In the genomic region with DNA sequence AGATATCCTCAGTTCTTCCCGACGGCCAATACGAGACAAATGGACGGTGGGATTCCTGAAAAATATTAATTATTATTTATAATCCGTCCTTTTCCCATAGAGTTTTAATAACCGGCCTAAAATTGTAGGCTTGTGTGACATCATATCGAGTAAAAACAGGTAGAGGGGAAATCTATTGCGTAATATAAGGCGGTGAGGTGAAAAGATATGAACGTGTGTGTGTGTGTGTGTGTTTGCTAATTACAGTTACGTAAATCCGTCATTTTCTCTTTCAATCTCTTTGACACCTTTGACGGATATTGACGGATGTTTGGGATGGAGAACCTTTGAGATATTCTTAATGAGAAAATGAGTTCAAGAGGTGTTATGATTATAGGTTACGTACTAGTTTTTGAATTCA, we compare ENCODE assay signal across 6 worm cellular contexts.
TF ChIP-seq lines count a peak whose summit lies in the region.

No protein-coding gene starts in this region.

TF ChIP-seq in whole organism, L1 larva, 84 proteins besides CTCF, POLR2A, EP300 and RAD21:
- TF ChIP-seq elt-2 (tag; optimal IDR thresholded peaks at IDR 0.05; lab: Kevin White, UChicago) (no peak), irx-1 (tag; optimal IDR thresholded peaks at IDR 0.05; lab: Kevin White, UChicago) (no peak), nhr-47 (tag; optimal IDR thresholded peaks at IDR 0.05; lab: Kevin White, UChicago) (no peak), blmp-1 (tag; optimal IDR thresholded peaks at IDR 0.05; lab: Kevin White, UChicago) (peak; percentile 39), egl-27 (tag; optimal IDR thresholded peaks at IDR 0.05; lab: Kevin White, UChicago) (no peak), C16A3.4 (tag; optimal IDR thresholded peaks at IDR 0.05; lab: Kevin White, UChicago) (no peak)

TF ChIP-seq in whole organism, early embryonic, 17 proteins besides CTCF, POLR2A, EP300 and RAD21:
- TF ChIP-seq hmg-4 (GFP tag; optimal IDR thresholded peaks at IDR 0.05; lab: Kevin White, UChicago) (no peak), ceh-13 (GFP tag; optimal IDR thresholded peaks at IDR 0.05; lab: Kevin White, UChicago) (no peak), hnd-1 (tag; optimal IDR thresholded peaks at IDR 0.05; lab: Kevin White, UChicago) (no peak), scrt-1 (GFP tag; IDR thresholded peaks at IDR 0.05; lab: Robert Waterston, UW) (no peak), flt-1 (GFP tag; IDR thresholded peaks at IDR 0.05; lab: Robert Waterston, UW) (no peak), tbx-11 (GFP tag; IDR thresholded peaks at IDR 0.05; lab: Robert Waterston, UW) (no peak), ceh-36 (tag; optimal IDR thresholded peaks at IDR 0.05; lab: Kevin White, UChicago) (peak; percentile 58), pes-1 (GFP tag; IDR thresholded peaks at IDR 0.05; lab: Robert Waterston, UW) (0 out of 2 replicates have a peak, but pooled peaks have one; percentile 15), B0310.2 (tag; optimal IDR thresholded peaks at IDR 0.05; lab: Kevin White, UChicago) (no peak), aly-1 (tag; optimal IDR thresholded peaks at IDR 0.05; lab: Kevin White, UChicago) (no peak), sea-1 (GFP tag; conservative IDR thresholded peaks at IDR 0.05; lab: Robert Waterston, UW) (no peak)

TF ChIP-seq in whole organism, late embryonic, 69 proteins besides CTCF, POLR2A, EP300 and RAD21:
- TF ChIP-seq ceh-31 (tag; optimal IDR thresholded peaks at IDR 0.05; lab: Kevin White, UChicago) (no peak), unc-55 (GFP tag; optimal IDR thresholded peaks at IDR 0.05; lab: Kevin White, UChicago) (peak; percentile 54), ceh-22 (tag; optimal IDR thresholded peaks at IDR 0.05; lab: Kevin White, UChicago) (no peak)

TF ChIP-seq in whole organism, midembryonic, 9 proteins besides CTCF, POLR2A, EP300 and RAD21:
- TF ChIP-seq med-1 (GFP tag; optimal IDR thresholded peaks at IDR 0.05; lab: Kevin White, UChicago; ENCODE audit: insufficient read depth) (no peak), ref-1 (GFP tag; conservative IDR thresholded peaks at IDR 0.05; lab: Robert Waterston, UW) (0 out of 2 replicates have a peak, but pooled peaks have one; percentile 36)

TF ChIP-seq in whole organism, mixed stage, embryonic, 35 proteins besides CTCF, POLR2A, EP300 and RAD21 (continues in another document):
- TF ChIP-seq ceh-83 (GFP tag; optimal IDR thresholded peaks at IDR 0.05; lab: Kevin White, UChicago), result no peak
- no peak for TF ChIP-seq bed-3 (GFP tag; optimal IDR thresholded peaks at IDR 0.05; lab: Kevin White, UChicago)
- no peak for TF ChIP-seq lin-32 (GFP tag; optimal IDR thresholded peaks at IDR 0.05; lab: Kevin White, UChicago)
- TF ChIP-seq sem-2 (GFP tag; optimal IDR thresholded peaks at IDR 0.05; lab: Kevin White, UChicago), result no peak
- no peak for TF ChIP-seq mab-5 (tag; optimal IDR thresholded peaks at IDR 0.05; lab: Kevin White, UChicago)
- TF ChIP-seq M03D4.4 (tag; optimal IDR thresholded peaks at IDR 0.05; lab: Kevin White, UChicago), result no peak
- no peak for TF ChIP-seq nhr-76 (tag; optimal IDR thresholded peaks at IDR 0.05; lab: Kevin White, UChicago)
- no peak for TF ChIP-seq elt-3 (tag; optimal IDR thresholded peaks at IDR 0.05; lab: Kevin White, UChicago)
- no peak for TF ChIP-seq snpc-4 (tag; optimal IDR thresholded peaks at IDR 0.05; lab: Kevin White, UChicago)
- no peak for TF ChIP-seq blmp-1 (tag; optimal IDR thresholded peaks at IDR 0.05; lab: Kevin White, UChicago)
- TF ChIP-seq nhr-12 (tag; optimal IDR thresholded peaks at IDR 0.05; lab: Kevin White, UChicago), result no peak
- TF ChIP-seq unc-39 (tag; optimal IDR thresholded peaks at IDR 0.05; lab: Kevin White, UChicago), result no peak
- peak; percentile 99 for TF ChIP-seq zip-8 (tag; optimal IDR thresholded peaks at IDR 0.05; lab: Kevin White, UChicago)
- TF ChIP-seq cnd-1 (tag; optimal IDR thresholded peaks at IDR 0.05; lab: Kevin White, UChicago), result peak; percentile 13
- TF ChIP-seq ceh-43 (GFP tag; optimal IDR thresholded peaks at IDR 0.05; lab: Kevin White, UChicago), result peak; percentile 32
- no peak for TF ChIP-seq ces-1 (GFP tag; optimal IDR thresholded peaks at IDR 0.05; lab: Kevin White, UChicago)
- TF ChIP-seq ztf-11 (tag; optimal IDR thresholded peaks at IDR 0.05; lab: Kevin White, UChicago), result no peak
- no peak for TF ChIP-seq lin-13 (tag; optimal IDR thresholded peaks at IDR 0.05; lab: Kevin White, UChicago)
- TF ChIP-seq elt-1 (tag; optimal IDR thresholded peaks at IDR 0.05; lab: Kevin White, UChicago; ENCODE audit: borderline replicate concordance, insufficient read depth), result no peak
- no peak for TF ChIP-seq drap-1 (GFP tag; optimal IDR thresholded peaks at IDR 0.05; lab: Kevin White, UChicago)
- peak; percentile 12 for TF ChIP-seq mls-2 (tag; optimal IDR thresholded peaks at IDR 0.05; lab: Kevin White, UChicago)
- peak; percentile 8 for TF ChIP-seq nhr-237 (tag; optimal IDR thresholded peaks at IDR 0.05; lab: Kevin White, UChicago)
- no peak for TF ChIP-seq flh-1 (GFP tag; optimal IDR thresholded peaks at IDR 0.05; lab: Kevin White, UChicago)
- no peak for TF ChIP-seq sptf-1 (tag; optimal IDR thresholded peaks at IDR 0.05; lab: Kevin White, UChicago)
- no peak for TF ChIP-seq tbx-8 (GFP tag; optimal IDR thresholded peaks at IDR 0.05; lab: Kevin White, UChicago)
- TF ChIP-seq ceh-39 (tag; optimal IDR thresholded peaks at IDR 0.05; lab: Kevin White, UChicago), result no peak
- no peak for TF ChIP-seq lsy-2 (tag; optimal IDR thresholded peaks at IDR 0.05; lab: Kevin White, UChicago)
- no peak for TF ChIP-seq unc-120 (tag; optimal IDR thresholded peaks at IDR 0.05; lab: Kevin White, UChicago; ENCODE audit: poor library complexity, severe bottlenecking)
- no peak for TF ChIP-seq hlh-1 (tag; optimal IDR thresholded peaks at IDR 0.05; lab: Kevin White, UChicago)
- TF ChIP-seq pha-4 (tag; optimal IDR thresholded peaks at IDR 0.05; lab: Kevin White, UChicago), result no peak
- no peak for TF ChIP-seq mep-1 (tag; optimal IDR thresholded peaks at IDR 0.05; lab: Kevin White, UChicago)
- TF ChIP-seq unc-62 (GFP tag; optimal IDR thresholded peaks at IDR 0.05; lab: Kevin White, UChicago), result peak; percentile 65
- peak; percentile 92 for TF ChIP-seq nhr-2 (tag; optimal IDR thresholded peaks at IDR 0.05; lab: Kevin White, UChicago)
- no peak for TF ChIP-seq ham-2 (GFP tag; optimal IDR thresholded peaks at IDR 0.05; lab: Kevin White, UChicago)

TF ChIP-seq in whole organism, young adult, 124 proteins besides CTCF, POLR2A, EP300 and RAD21:
- TF ChIP-seq bed-1 (GFP tag; IDR thresholded peaks at IDR 0.05; lab: Robert Waterston, UW) (no peak), unc-62 (GFP tag; optimal IDR thresholded peaks at IDR 0.05; lab: Kevin White, UChicago) (peak; percentile 72), nhr-120 (GFP tag; IDR thresholded peaks at IDR 0.05; lab: Robert Waterston, UW) (no peak), ceh-100 (GFP tag; IDR thresholded peaks at IDR 0.05; lab: Robert Waterston, UW) (no peak), somi-1 (GFP tag; optimal IDR thresholded peaks at IDR 0.05; lab: Kevin White, UChicago) (no peak), snpc-1.3 (tag; optimal IDR thresholded peaks at IDR 0.05; lab: Kevin White, UChicago; ENCODE audit: insufficient read depth) (no peak)
